Fruit fly (Drosophila melanogaster) whole organism: ENCODE results near the gene CG34309.
A peak's percentile ranks its signal among the peaks of the same experiment; 100 is the strongest.

Source experiments
- CG8478 ChIP-seq: fragments of >200 bp; optimal IDR thresholded peaks from 2 replicates; lab custom pipeline; 2018; ENCODE audit warnings: inconsistent platforms
- Dll ChIP-seq: fragments of >200 bp; optimal IDR thresholded peaks from 2 replicates; lab custom pipeline; 2017
- EcR ChIP-seq, 2 experiments: fragments of >200 bp; optimal IDR thresholded peaks; 2 replicates each; lab custom pipeline; 2017; ENCODE audit warnings: missing biosample characterization in 2 of 2, missing genetic modification characterization in 2 of 2, missing genetic modification reagents in 2 of 2
- pan ChIP-seq: fragments of >200 bp; optimal IDR thresholded peaks from 2 replicates; lab custom pipeline; 2017
- psq ChIP-seq: fragments of >200 bp; optimal IDR thresholded peaks from 2 replicates; lab custom pipeline; 2017
- usp ChIP-seq: fragments of >200 bp; optimal IDR thresholded peaks from 2 replicates; lab custom pipeline; 2017; ENCODE audit warnings: missing biosample characterization, missing genetic modification characterization, mixed read lengths

The CG34309 gene

DNA sequence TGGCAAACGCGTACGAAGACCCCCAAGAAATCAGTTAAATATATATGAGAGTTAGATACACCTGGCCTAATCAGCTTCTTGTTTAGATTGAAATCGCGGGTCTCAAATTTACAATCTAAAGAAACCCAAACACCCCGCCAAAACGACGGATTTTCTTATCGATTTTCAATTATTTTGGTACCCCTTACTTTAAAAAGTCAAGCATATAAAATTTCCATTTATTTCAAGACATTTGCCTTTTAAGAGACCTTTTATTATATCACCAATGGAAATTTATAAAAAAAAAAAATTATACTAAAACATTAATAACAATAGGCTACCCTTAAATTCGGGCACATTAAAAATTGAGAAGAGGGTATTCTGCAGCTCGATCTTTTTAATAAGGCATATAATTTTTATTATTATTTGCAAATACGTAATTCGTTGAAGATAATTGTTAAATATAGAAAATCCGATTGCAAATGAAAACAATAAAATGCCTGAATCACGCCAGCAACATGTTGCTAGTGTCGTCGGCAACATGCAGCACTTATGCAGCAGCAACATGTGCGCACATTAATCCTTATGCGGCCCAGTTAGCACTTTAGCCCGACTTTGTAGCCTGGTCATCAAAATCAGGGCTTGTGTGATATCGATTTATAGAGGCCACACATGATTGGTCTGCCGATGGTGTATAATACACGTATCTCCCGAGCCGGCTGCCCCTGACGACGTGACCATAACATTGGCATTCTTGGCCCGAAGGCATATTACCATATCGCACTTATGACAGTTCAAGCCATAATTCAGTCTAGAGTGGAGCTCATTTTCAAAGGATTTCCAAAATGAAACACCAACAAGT is at the start of gene CG34309, which contains the start of gene Lip3:
TSS of gene CG34309 (plus strand) at position 791 of the 841 bp plus-strand sequence.
TSS of gene Lip3 (minus strand) at position 65 of the 841 bp plus-strand sequence.
- TF ChIP-seq pan (lab: Kevin White, UChicago): peak; percentile 53
- no peak for TF ChIP-seq usp (GFP tag; lab: Kevin White, UChicago)
- TF ChIP-seq EcR (GFP tag; optimal IDR thresholded peaks at IDR 0.05; lab: Kevin White, UChicago): no peak

DNA sequence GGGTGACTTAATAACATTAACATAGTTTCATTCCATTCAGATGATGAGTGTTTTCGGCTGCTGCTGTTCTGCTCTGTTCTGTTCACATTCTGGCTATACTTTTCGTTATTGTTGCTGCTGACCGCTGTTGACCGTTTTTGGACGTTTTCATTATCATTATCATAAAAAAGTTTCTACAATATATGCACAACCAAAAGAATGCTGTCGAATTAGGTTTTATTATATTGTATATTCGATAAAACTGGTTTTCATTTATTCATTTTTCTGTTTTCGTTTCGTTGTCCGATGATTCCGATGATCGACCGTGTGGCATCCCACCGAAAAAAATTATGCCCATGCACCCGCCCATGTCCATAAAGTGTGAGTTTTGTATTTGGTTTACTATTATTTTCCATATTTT is 39.4 kb upstream of the CG34309 start:
- TF ChIP-seq CG8478 (lab: Kevin White, UChicago) (no peak), pan (lab: Kevin White, UChicago) (no peak), psq (lab: Kevin White, UChicago) (no peak)

DNA sequence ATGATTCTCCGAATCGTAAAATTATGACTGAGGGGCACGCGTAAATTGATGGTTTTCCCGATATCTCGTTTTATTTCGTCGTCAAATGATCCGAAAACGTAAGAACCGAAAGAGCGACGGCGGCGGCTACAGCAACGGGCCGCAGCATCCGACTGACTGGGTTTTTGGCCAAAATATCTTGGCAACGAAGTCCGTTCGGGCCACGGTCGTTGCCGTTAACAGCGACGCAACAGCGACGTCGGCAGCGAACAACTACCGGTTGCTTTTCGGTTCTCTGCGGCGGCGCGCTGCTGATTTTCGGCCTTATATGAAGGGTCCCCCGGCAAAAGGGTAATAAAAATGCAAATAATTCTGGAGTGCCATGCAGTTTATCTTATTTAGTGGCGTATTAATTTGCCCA is 38.4 kb upstream of the CG34309 start, which contains the start of gene PK2-R2:
TSS of gene PK2-R2 (minus strand) at position 160 of the 400 bp plus-strand sequence.
- no peak for TF ChIP-seq pan (lab: Kevin White, UChicago)
- TF ChIP-seq usp (GFP tag; lab: Kevin White, UChicago): no peak
- no peak for TF ChIP-seq CG8478 (lab: Kevin White, UChicago)
- no peak for TF ChIP-seq psq (lab: Kevin White, UChicago)
- no peak for TF ChIP-seq EcR (GFP tag; optimal IDR thresholded peaks at IDR 0.05; lab: Kevin White, UChicago)
- TF ChIP-seq Dll (lab: Kevin White, UChicago): no peak

DNA sequence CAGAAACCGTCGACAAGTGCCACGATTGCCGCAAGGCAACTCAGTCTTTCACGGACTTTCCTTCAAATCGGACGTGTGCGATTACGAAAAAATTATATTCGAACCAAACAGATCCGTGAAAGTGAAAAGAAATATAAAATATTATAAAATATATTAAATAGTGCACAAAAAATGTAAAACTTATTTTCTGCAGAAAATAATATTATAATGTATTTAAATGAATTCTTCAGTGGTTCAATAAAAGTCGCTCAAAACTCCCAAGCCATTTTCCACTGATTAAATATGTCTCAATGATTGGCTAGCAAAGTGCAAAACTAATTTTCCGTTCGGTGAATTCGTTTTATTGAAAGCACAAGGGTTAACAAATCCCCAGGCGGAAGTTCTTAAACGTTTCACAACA is 34.4 kb upstream of the CG34309 start, which contains the start of gene PK2-R1:
TSS of gene PK2-R1 (plus strand) at position 301 of the 400 bp plus-strand sequence.
- TF ChIP-seq CG8478 (lab: Kevin White, UChicago) (no peak), pan (lab: Kevin White, UChicago) (no peak)

DNA sequence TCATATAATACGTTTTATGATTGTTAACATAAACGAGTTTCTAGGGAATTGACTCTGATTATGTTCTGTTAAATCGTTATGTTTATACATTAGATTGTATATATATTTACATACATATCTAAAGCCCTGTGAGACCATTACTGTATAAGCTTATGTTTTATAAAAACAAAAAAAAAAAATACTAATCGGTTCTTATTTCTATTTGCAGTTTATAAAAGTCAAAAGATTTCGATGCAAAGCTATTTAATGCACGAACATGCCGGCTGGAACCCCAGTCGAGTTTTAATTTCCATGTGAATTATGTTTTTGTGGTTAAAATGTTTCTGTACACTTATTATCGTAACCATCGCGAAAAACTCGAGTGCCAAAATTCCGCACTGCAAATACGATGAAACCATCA is 19.1 kb upstream of the CG34309 start, which contains the start of gene mthl12:
TSS of gene mthl12 (plus strand) at position 301 of the 400 bp plus-strand sequence.
- TF ChIP-seq Dll (lab: Kevin White, UChicago): no peak
- no peak for TF ChIP-seq psq (lab: Kevin White, UChicago)
- no peak for TF ChIP-seq CG8478 (lab: Kevin White, UChicago)
- TF ChIP-seq usp (GFP tag; lab: Kevin White, UChicago): no peak
- TF ChIP-seq EcR (GFP tag; optimal IDR thresholded peaks at IDR 0.05; lab: Kevin White, UChicago): no peak
- no peak for TF ChIP-seq pan (lab: Kevin White, UChicago)

DNA sequence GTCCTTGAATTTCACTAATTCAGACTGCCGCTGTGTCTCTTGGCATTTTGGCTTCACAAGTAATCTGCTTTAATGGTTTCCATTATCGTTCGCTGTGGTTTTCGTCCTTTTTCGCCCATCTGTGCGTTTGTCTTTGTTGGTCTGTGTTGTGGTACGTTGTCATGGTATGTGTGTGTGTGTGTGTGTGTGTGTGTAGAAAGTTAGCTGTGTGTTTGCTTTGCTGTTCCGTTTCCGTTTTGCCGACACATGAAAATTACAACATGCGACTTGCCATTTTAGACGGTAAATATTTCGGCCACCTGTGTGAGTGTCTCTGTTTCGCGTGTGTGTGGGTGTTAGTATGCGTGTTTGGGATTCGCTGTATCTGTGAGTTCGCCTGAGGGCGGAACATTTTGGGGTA is 15.5 kb upstream of the CG34309 start:
- TF ChIP-seq pan (lab: Kevin White, UChicago): no peak
- TF ChIP-seq usp (GFP tag; lab: Kevin White, UChicago): no peak
- no peak for TF ChIP-seq CG8478 (lab: Kevin White, UChicago)

DNA sequence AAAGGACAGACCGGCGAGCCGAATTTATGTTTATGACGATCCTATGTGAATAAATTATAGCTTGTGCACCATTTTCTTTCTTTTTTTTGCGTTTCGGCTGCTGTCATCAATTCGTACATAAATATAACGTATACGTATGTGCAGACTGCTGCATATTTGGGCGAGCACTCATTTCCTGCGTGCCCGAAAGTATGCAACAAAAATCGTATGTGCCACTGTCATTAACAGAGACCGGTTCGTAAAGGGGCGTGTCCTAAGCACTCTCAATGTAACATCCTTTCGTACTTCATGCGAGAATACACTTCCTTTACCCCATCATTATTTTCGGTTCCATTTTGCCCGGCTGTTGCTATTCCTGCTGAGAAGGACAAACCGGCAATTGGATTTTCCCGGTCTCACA is 12.3 kb upstream of the CG34309 start:
- no peak for TF ChIP-seq Dll (lab: Kevin White, UChicago)
- no peak for TF ChIP-seq EcR (GFP tag; optimal IDR thresholded peaks at IDR 0.05; lab: Kevin White, UChicago)
- TF ChIP-seq pan (lab: Kevin White, UChicago): no peak
- no peak for TF ChIP-seq psq (lab: Kevin White, UChicago)
- no peak for TF ChIP-seq CG8478 (lab: Kevin White, UChicago)
- TF ChIP-seq usp (GFP tag; lab: Kevin White, UChicago): no peak

DNA sequence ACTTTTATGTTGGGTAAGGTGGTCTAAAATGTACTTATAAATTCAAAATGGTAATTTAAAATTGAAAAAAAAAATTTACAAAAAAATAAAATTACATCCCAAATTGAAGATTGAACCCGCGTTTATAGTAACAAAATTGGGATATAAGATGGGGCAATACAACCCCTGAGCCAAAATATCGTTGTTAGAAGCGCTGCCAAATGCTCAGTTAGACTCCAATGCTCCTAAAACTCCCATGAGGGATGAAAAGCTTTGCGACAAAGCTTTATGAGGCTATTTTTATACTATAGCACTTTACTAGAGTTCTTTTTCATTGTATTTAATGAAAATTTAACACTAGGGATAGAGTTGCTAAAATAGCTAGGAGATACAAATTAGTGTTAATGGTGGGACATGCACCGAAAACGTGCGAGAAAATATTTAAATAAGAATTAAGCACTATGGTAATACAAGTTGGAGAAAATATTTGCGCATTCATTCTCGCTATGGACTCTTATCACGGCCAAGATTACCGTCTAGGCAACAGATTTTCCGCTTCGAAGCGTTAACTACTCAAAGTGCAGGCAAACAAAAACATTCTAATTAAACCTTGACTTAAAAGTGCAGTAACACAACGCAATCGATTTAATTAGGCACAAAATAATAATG is 9.0 kb upstream of the CG34309 start:
- TF ChIP-seq pan (lab: Kevin White, UChicago) (no peak), usp (GFP tag; lab: Kevin White, UChicago) (no peak), CG8478 (lab: Kevin White, UChicago) (no peak), Dll (lab: Kevin White, UChicago) (no peak), EcR (GFP tag; optimal IDR thresholded peaks at IDR 0.05; lab: Kevin White, UChicago) (no peak), psq (lab: Kevin White, UChicago) (no peak)

DNA sequence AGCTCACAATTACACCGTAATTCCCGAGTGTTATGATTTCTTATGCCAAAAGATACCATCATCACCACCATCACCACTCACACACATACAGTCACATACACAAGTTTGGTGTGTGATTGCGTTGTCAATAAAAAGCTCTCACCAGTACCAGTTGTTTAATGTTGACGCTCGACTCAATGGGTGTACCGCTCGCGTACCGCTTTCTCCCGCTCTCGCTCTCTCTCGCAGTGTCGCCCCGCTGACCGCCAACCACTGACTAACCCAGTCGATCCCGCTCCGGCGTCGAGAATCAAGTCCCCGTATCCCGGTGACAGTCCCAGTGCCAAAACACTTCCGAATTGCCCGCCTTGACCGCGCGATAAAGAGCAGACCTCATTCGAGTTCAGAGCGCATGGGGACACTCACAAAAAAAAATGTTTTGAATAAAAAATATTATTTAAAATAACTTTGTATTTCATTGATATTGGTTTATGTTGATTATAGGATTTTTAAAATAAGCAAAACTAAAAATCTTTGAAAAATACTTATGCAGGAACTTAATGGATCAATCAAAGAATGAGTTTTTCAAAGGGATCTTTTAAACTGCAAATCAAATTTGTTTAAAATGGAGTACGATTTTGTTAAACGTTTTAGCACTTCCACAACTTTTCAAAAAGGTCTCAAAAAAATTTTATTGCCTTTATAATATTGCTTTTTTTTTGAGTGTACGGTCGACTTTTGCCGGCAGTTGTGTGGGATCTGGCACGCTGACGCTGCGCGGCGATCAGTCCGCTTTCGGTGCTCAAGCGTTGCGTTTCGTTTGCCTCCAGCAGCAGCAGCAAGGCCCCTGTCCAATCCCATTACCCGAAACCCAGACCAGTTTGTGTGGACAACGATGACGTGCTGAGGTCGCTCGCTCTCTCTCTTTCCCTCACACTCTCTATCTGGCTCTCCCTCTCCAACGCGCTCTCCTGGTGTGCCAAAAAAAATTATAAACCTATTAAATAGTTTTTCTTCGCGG is 8.0 kb upstream of the CG34309 start, which contains the start of gene Dic1:
TSS of gene Dic1 (plus strand) at position 764 of the 1,000 bp plus-strand sequence.
- no peak for TF ChIP-seq EcR (GFP tag; optimal IDR thresholded peaks at IDR 0.05; lab: Kevin White, UChicago)
- no peak for TF ChIP-seq psq (lab: Kevin White, UChicago)
- no peak for TF ChIP-seq CG8478 (lab: Kevin White, UChicago)
- TF ChIP-seq Dll (lab: Kevin White, UChicago): peak; percentile 90

DNA sequence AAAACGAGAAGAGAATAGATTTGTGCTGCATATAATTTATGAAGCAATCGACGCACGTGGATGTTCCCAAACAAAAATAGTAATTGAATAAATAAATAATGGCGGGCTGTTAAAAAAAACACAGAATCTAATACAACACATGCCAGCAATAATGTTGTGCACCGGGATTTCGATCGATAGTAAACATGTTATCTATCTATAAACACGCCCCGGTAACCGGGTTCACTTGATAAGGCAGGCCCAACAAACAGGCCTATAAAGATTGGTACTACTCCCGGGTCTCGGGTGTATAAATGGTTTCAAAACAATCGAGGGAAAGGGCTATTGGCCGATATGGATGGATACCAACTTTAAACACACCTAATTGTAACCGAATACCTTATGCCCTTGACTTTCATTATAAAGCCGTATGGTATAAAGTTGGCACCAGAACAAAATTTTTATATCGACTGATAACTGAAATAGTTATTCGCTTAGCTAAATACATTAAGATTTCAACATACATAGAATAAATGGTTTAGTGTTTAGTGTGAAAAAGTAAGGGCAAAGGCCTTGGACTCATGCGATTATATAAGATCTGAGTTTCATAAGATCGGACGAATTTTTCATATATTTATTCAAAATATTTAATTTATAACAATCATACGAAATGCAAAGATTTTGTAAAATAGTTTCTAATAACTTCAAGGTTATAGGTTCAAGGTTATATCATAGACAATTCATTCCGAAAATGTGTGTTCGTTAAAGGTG is 6.6 kb upstream of the CG34309 start:
- TF ChIP-seq CG8478 (lab: Kevin White, UChicago): no peak
